Worm (Caenorhabditis elegans) whole organism, midembryonic: ENCODE results near the gene F54D12.10.

Source experiments
- klf-2 ChIP-seq: fragments of 200-800 bp; sonication (Bioruptor generic); conservative IDR thresholded peaks from 2 replicates; pipeline ENCODE4 v1.3.6; 2022; ENCODE audit warnings: missing genetic modification reagents, missing genetic modification characterization, missing compliant biosample characterization
- med-1 ChIP-seq: sonication (generic microtip); optimal IDR thresholded peaks from 2 replicates; lab custom pipeline; 2017; ENCODE audit warnings: missing genetic modification characterization, mild to moderate bottlenecking, missing compliant biosample characterization, antibody characterized with exemption, missing genetic modification reagents; ENCODE audit not compliant: insufficient read depth
- tab-1 ChIP-seq: fragments of 200-800 bp; sonication (Bioruptor generic); IDR thresholded peaks from 2 replicates; pipeline ENCODE4 v1.3.6; 2022; ENCODE audit warnings: missing genetic modification characterization, missing compliant biosample characterization
- ztf-29 ChIP-seq: fragments of 200-800 bp; sonication (Bioruptor generic); IDR thresholded peaks from 2 replicates; pipeline ENCODE4 v1.3.6; 2022; ENCODE audit warnings: missing genetic modification reagents, missing genetic modification characterization, missing compliant biosample characterization

ce11 chrII:1403056-1403455 is 24.9 kb upstream of the F54D12.10 start, which contains the start of the genes Y51H7C.41 and cogc-4:
- TF ChIP-seq ztf-29 (GFP tag; lab: Robert Waterston, UW) (no peak), klf-2 (GFP tag; lab: Robert Waterston, UW) (no peak), med-1 (GFP tag; lab: Kevin White, UChicago) (no peak), tab-1 (GFP tag; lab: Robert Waterston, UW) (no peak)
